Fruit fly (Drosophila melanogaster): Measurements from ENCODE around the gene Pde9.

Pde9 gene

DNA sequence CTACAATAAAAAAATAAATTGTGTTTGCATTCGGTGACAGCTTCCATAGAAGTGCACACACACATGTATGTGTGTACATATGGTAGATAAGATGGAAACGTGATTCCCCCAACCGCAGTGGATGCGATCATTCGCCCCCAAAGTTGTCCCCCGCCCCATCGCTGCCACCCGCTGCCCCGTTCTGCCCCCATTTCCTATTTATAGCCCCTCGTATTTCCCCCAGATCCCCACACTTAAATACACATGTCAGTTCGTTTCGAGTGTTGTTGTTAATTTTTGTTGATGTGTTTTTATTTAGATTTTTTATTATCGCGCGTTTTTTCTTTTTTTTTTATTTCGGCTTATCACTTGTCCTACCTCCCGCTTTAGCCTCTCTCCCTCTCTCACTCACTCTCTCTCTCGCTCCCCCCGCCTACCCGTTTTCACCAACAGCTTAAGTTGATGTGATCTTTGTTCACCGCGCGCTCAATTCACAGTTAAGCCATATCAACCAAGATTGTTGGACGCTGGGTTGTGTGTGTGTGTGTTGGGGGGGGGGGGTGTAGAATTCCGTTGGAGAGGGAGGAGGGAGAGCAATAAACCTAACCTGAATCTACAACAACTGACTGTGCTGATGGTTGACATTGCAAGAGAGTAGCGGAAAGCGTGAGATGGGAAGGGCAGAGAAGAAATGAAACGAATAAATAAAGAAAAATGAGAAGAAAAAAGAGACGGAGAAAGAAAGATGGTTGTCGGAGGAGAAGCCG, 143.4 kb downstream of the Pde9 start:
- peak; percentile 12 for TF ChIP-seq Dif (GFP tag; optimal IDR thresholded peaks at IDR 0.05; ENCODE audit: partially characterized antibody)
- TF ChIP-seq lola (GFP tag; optimal IDR thresholded peaks at IDR 0.05): no peak
- no peak for TF ChIP-seq woc (GFP tag; optimal IDR thresholded peaks at IDR 0.05)
- TF ChIP-seq Vsx2 (GFP tag; optimal IDR thresholded peaks at IDR 0.05; ENCODE audit: partially characterized antibody): peak; percentile 47
- peak in 1 of 2 experiments; percentile 15 for TF ChIP-seq foxo (GFP tag; optimal IDR thresholded peaks at IDR 0.05)
- no peak for TF ChIP-seq sage (GFP tag; optimal IDR thresholded peaks at IDR 0.05)
- TF ChIP-seq dsf (GFP tag; optimal IDR thresholded peaks at IDR 0.05; ENCODE audit: borderline replicate concordance): no peak
- TF ChIP-seq fru (GFP tag; optimal IDR thresholded peaks at IDR 0.05): no peak
- TF ChIP-seq Abd-B (GFP tag; optimal IDR thresholded peaks at IDR 0.05): no peak
- TF ChIP-seq Dfd (GFP tag; optimal IDR thresholded peaks at IDR 0.05): no peak
- TF ChIP-seq OdsH (GFP tag; optimal IDR thresholded peaks at IDR 0.05): no peak
- TF ChIP-seq CrebA (GFP tag; optimal IDR thresholded peaks at IDR 0.05; ENCODE audit: borderline replicate concordance): peak; percentile 27
- no peak for TF ChIP-seq CG32264 (GFP tag; optimal IDR thresholded peaks at IDR 0.05)
- TF ChIP-seq Mio (GFP tag; optimal IDR thresholded peaks at IDR 0.05): no peak
- TF ChIP-seq HLH106 (tag; optimal IDR thresholded peaks at IDR 0.05): no peak
- no peak for TF ChIP-seq tai (GFP tag; optimal IDR thresholded peaks at IDR 0.05)
- peak; percentile 40 for TF ChIP-seq CG9705 (GFP tag; optimal IDR thresholded peaks at IDR 0.05)
- peak; percentile 68 for TF ChIP-seq Hnf4 (GFP tag; optimal IDR thresholded peaks at IDR 0.05)
- no peak for TF ChIP-seq rgr (GFP tag; optimal IDR thresholded peaks at IDR 0.05)
- peak in 1 of 2 experiments; percentile 25 for TF ChIP-seq dl (GFP tag; optimal IDR thresholded peaks at IDR 0.05; ENCODE audit: insufficient read depth in 1 of 2, partially characterized antibody in 2 of 2)
- no peak for TF ChIP-seq pan (optimal IDR thresholded peaks at IDR 0.05)
- no peak for TF ChIP-seq Jra (GFP tag; optimal IDR thresholded peaks at IDR 0.05)
- TF ChIP-seq Myc (optimal IDR thresholded peaks at IDR 0.05): no peak
- no peak for TF ChIP-seq Rel (GFP tag; optimal IDR thresholded peaks at IDR 0.05)
- peak; percentile 100 for TF ChIP-seq Rel (tag; optimal IDR thresholded peaks at IDR 0.05)
- peak; percentile 99 for TF ChIP-seq psq (GFP tag; optimal IDR thresholded peaks at IDR 0.05)
- no peak for TF ChIP-seq Hr78 (GFP tag; optimal IDR thresholded peaks at IDR 0.05)
- TF ChIP-seq ey (GFP tag; optimal IDR thresholded peaks at IDR 0.05): no peak
- no peak for TF ChIP-seq GATAd (GFP tag; optimal IDR thresholded peaks at IDR 0.05)
- peak; percentile 78 for TF ChIP-seq Sp1 (GFP tag; optimal IDR thresholded peaks at IDR 0.05)
- TF ChIP-seq h (GFP tag; optimal IDR thresholded peaks at IDR 0.05): no peak
- no peak for TF ChIP-seq br (GFP tag; optimal IDR thresholded peaks at IDR 0.05)
- TF ChIP-seq jim (GFP tag; optimal IDR thresholded peaks at IDR 0.05): peak; percentile 94
- no peak for TF ChIP-seq brk (GFP tag; optimal IDR thresholded peaks at IDR 0.05)
- no peak for TF ChIP-seq N (GFP tag; optimal IDR thresholded peaks at IDR 0.05)
- no peak for TF ChIP-seq usp (GFP tag; optimal IDR thresholded peaks at IDR 0.05)
- TF ChIP-seq dmrt93B (GFP tag; optimal IDR thresholded peaks at IDR 0.05): no peak
- TF ChIP-seq sv (GFP tag; optimal IDR thresholded peaks at IDR 0.05): no peak
- peak; percentile 36 for TF ChIP-seq Hr83 (GFP tag; optimal IDR thresholded peaks at IDR 0.05; ENCODE audit: poor library complexity, severe bottlenecking)

DNA sequence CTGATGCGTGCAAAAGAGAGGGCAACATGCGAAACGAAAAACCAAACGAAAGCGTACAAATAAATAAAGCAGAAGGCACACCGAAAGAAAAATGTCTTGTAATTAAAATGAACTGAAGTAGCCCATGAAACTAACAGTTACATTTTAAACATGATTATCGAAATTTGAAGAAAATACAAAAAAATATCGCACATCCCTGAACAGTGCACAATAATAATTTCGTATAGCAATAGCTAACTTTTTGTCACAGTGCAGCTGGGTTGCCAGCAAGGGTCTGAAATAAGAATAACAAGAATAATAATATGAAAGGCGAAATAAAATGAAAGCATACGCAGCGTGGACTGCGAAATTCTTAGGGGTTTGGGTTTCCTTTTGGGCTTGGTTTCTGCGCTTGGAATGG, 144.9 kb downstream of the Pde9 start:
- TF ChIP-seq Hr83 (GFP tag; optimal IDR thresholded peaks at IDR 0.05; ENCODE audit: poor library complexity, severe bottlenecking) (peak; percentile 89), h (GFP tag; optimal IDR thresholded peaks at IDR 0.05) (peak; percentile 100), dsf (GFP tag; optimal IDR thresholded peaks at IDR 0.05; ENCODE audit: borderline replicate concordance) (peak; percentile 97), Hnf4 (GFP tag; optimal IDR thresholded peaks at IDR 0.05) (peak; percentile 99), Dfd (GFP tag; optimal IDR thresholded peaks at IDR 0.05) (peak; percentile 71), Jra (GFP tag; optimal IDR thresholded peaks at IDR 0.05) (peak; percentile 99), Myc (optimal IDR thresholded peaks at IDR 0.05) (no peak), tai (GFP tag; optimal IDR thresholded peaks at IDR 0.05) (peak; percentile 99), Vsx2 (GFP tag; optimal IDR thresholded peaks at IDR 0.05; ENCODE audit: partially characterized antibody) (no peak), Dif (GFP tag; optimal IDR thresholded peaks at IDR 0.05; ENCODE audit: partially characterized antibody) (no peak), Sp1 (GFP tag; optimal IDR thresholded peaks at IDR 0.05) (peak; percentile 100), foxo (GFP tag; optimal IDR thresholded peaks at IDR 0.05) (peak; percentile 99 to 100), CrebA (GFP tag; optimal IDR thresholded peaks at IDR 0.05; ENCODE audit: borderline replicate concordance) (peak; percentile 98), br (GFP tag; optimal IDR thresholded peaks at IDR 0.05) (peak; percentile 100), woc (GFP tag; optimal IDR thresholded peaks at IDR 0.05) (peak; percentile 99), GATAd (GFP tag; optimal IDR thresholded peaks at IDR 0.05) (peak; percentile 95), rgr (GFP tag; optimal IDR thresholded peaks at IDR 0.05) (peak; percentile 100), Hr78 (GFP tag; optimal IDR thresholded peaks at IDR 0.05) (no peak), CG9705 (GFP tag; optimal IDR thresholded peaks at IDR 0.05) (peak; percentile 98), CG32264 (GFP tag; optimal IDR thresholded peaks at IDR 0.05) (peak; percentile 99), HLH106 (tag; optimal IDR thresholded peaks at IDR 0.05) (peak; percentile 100), psq (GFP tag; optimal IDR thresholded peaks at IDR 0.05) (peak; percentile 100), fru (GFP tag; optimal IDR thresholded peaks at IDR 0.05) (peak; percentile 99), jim (GFP tag; optimal IDR thresholded peaks at IDR 0.05) (peak; percentile 69), sage (GFP tag; optimal IDR thresholded peaks at IDR 0.05) (peak; percentile 99), Abd-B (GFP tag; optimal IDR thresholded peaks at IDR 0.05) (no peak), N (GFP tag; optimal IDR thresholded peaks at IDR 0.05) (no peak), lola (GFP tag; optimal IDR thresholded peaks at IDR 0.05) (no peak), Mio (GFP tag; optimal IDR thresholded peaks at IDR 0.05) (peak; percentile 96), dmrt93B (GFP tag; optimal IDR thresholded peaks at IDR 0.05) (peak; percentile 99), pan (optimal IDR thresholded peaks at IDR 0.05) (no peak), sv (GFP tag; optimal IDR thresholded peaks at IDR 0.05) (peak; percentile 98), OdsH (GFP tag; optimal IDR thresholded peaks at IDR 0.05) (peak; percentile 100), Rel (GFP tag; optimal IDR thresholded peaks at IDR 0.05) (peak; percentile 99), Rel (tag; optimal IDR thresholded peaks at IDR 0.05) (peak; percentile 92), brk (GFP tag; optimal IDR thresholded peaks at IDR 0.05) (peak; percentile 98), usp (GFP tag; optimal IDR thresholded peaks at IDR 0.05) (no peak), ey (GFP tag; optimal IDR thresholded peaks at IDR 0.05) (peak; percentile 100), dl (GFP tag; optimal IDR thresholded peaks at IDR 0.05; ENCODE audit: insufficient read depth in 1 of 2, partially characterized antibody in 2 of 2) (no peak)
